Fruit fly (Drosophila melanogaster) whole organism: Measurements from ENCODE around the gene CG33494.

Experiments
- CG8478 ChIP-seq: fragments of >200 bp; optimal IDR thresholded peaks from 2 replicates; lab custom pipeline; 2018; ENCODE audit warnings: inconsistent platforms
- Dll ChIP-seq: fragments of >200 bp; optimal IDR thresholded peaks from 2 replicates; lab custom pipeline; 2017
- EcR ChIP-seq, 2 experiments: fragments of >200 bp; optimal IDR thresholded peaks; 2 replicates each; lab custom pipeline; 2017; ENCODE audit warnings: missing biosample characterization in 2 of 2, missing genetic modification characterization in 2 of 2, missing genetic modification reagents in 2 of 2
- pan ChIP-seq: fragments of >200 bp; optimal IDR thresholded peaks from 2 replicates; lab custom pipeline; 2017
- psq ChIP-seq: fragments of >200 bp; optimal IDR thresholded peaks from 2 replicates; lab custom pipeline; 2017
- usp ChIP-seq: fragments of >200 bp; optimal IDR thresholded peaks from 2 replicates; lab custom pipeline; 2017; ENCODE audit warnings: missing biosample characterization, missing genetic modification characterization, mixed read lengths

dm6 chr3R:25518584-25518983 is 23.6 kb upstream of the CG33494 start:
- TF ChIP-seq pan (lab: Kevin White, UChicago), result no peak
- no peak for TF ChIP-seq psq
- no peak for TF ChIP-seq usp (GFP tag; lab: Kevin White, UChicago)
- TF ChIP-seq CG8478 (lab: Kevin White, UChicago), result no peak
- TF ChIP-seq EcR (GFP tag; optimal IDR thresholded peaks at IDR 0.05; lab: Kevin White, UChicago), result no peak
- no peak for TF ChIP-seq Dll (lab: Kevin White, UChicago)
